Fruit fly (Drosophila melanogaster) whole organism, embryonic: ENCODE measurements around the gene CG13070.
A peak's percentile ranks its signal among the peaks of the same experiment; 100 is the strongest.

Source experiments
- Abd-B ChIP-seq: fragments of 200-800 bp; sonication (Bioruptor generic); optimal IDR thresholded peaks from 2 replicates; lab custom pipeline; 2018; ENCODE audit warnings: missing biosample characterization, mild to moderate bottlenecking, missing genetic modification characterization, moderate library complexity
- Atf6 ChIP-seq: fragments of 200-800 bp; sonication (Bioruptor generic); IDR thresholded peaks from 2 replicates; pipeline ENCODE4 v1.3.6; 2022; ENCODE audit warnings: missing biosample characterization, missing genetic modification characterization
- B-H1 ChIP-seq: fragments of 200-800 bp; sonication (Bioruptor generic); IDR thresholded peaks from 3 replicates; pipeline ENCODE4 v1.3.6; 2022; ENCODE audit warnings: missing biosample characterization, missing genetic modification characterization
- Bdp1 ChIP-seq: fragments of 200-800 bp; sonication (Bioruptor generic); optimal IDR thresholded peaks from 3 replicates; lab custom pipeline; 2016; ENCODE audit warnings: missing biosample characterization, missing genetic modification characterization
- Blimp-1 ChIP-seq: fragments of 200-800 bp; sonication (Bioruptor generic); optimal IDR thresholded peaks from 3 replicates; lab custom pipeline; 2018; ENCODE audit warnings: missing biosample characterization, missing genetic modification characterization, mild to moderate bottlenecking, moderate library complexity, missing genetic modification reagents
- C15 ChIP-seq: fragments of 200-800 bp; sonication (Bioruptor generic); IDR thresholded peaks from 3 replicates; pipeline ENCODE4 v1.3.6; 2022; ENCODE audit warnings: missing biosample characterization, missing genetic modification characterization
- CG11696 ChIP-seq: fragments of 200-800 bp; sonication (Bioruptor generic); IDR thresholded peaks from 2 replicates; pipeline ENCODE4 v1.3.6; 2022; ENCODE audit warnings: missing biosample characterization, missing genetic modification characterization
- CG13287 ChIP-seq: fragments of 200-800 bp; sonication (Bioruptor generic); IDR thresholded peaks from 2 replicates; pipeline ENCODE4 v1.3.6; 2022; ENCODE audit warnings: missing biosample characterization, missing genetic modification characterization; ENCODE audit not compliant: partially characterized antibody
- CG13775 ChIP-seq: fragments of 200-800 bp; sonication (Bioruptor generic); optimal IDR thresholded peaks from 3 replicates; lab custom pipeline; 2017; ENCODE audit warnings: missing biosample characterization, mild to moderate bottlenecking, missing genetic modification characterization
- CG15011 ChIP-seq: fragments of 200-800 bp; sonication (Bioruptor generic); optimal IDR thresholded peaks from 3 replicates; lab custom pipeline; 2018; ENCODE audit warnings: missing biosample characterization, mild to moderate bottlenecking, missing genetic modification characterization
- CG34376 ChIP-seq: fragments of 200-800 bp; sonication (Bioruptor generic); optimal IDR thresholded peaks from 2 replicates; lab custom pipeline; 2018; ENCODE audit warnings: missing biosample characterization, mild to moderate bottlenecking, missing genetic modification characterization
- CG3847 ChIP-seq: fragments of 200-800 bp; sonication (Bioruptor generic); IDR thresholded peaks from 2 replicates; pipeline ENCODE4 v1.3.6; 2022; ENCODE audit warnings: missing biosample characterization, missing genetic modification characterization
- CG42726 ChIP-seq: fragments of 200-800 bp; sonication (Bioruptor generic); IDR thresholded peaks from 2 replicates; pipeline ENCODE4 v1.3.6; 2022; ENCODE audit warnings: missing biosample characterization, missing genetic modification characterization; ENCODE audit not compliant: partially characterized antibody
- CG4424 ChIP-seq: fragments of 200-800 bp; sonication (Bioruptor generic); optimal IDR thresholded peaks from 3 replicates; lab custom pipeline; 2016; ENCODE audit warnings: missing biosample characterization, missing genetic modification characterization
- Dek ChIP-seq: fragments of 200-800 bp; sonication (Bioruptor generic); optimal IDR thresholded peaks from 3 replicates; lab custom pipeline; 2019; ENCODE audit warnings: missing biosample characterization, mild to moderate bottlenecking, missing genetic modification characterization, moderate library complexity
- Gug ChIP-seq: fragments of 200-800 bp; sonication (Bioruptor generic); IDR thresholded peaks from 4 replicates; pipeline ENCODE4 v1.3.6; 2022; ENCODE audit warnings: missing biosample characterization, missing genetic modification characterization
- HLH54F ChIP-seq: fragments of 200-800 bp; sonication (Bioruptor generic); optimal IDR thresholded peaks from 3 replicates; lab custom pipeline; 2016; ENCODE audit warnings: missing biosample characterization, missing genetic modification characterization
- Hmx ChIP-seq: fragments of 200-800 bp; sonication (Bioruptor generic); optimal IDR thresholded peaks from 2 replicates; lab custom pipeline; 2016; ENCODE audit warnings: missing biosample characterization, missing genetic modification characterization
- Hr39 ChIP-seq: fragments of >200 bp; optimal IDR thresholded peaks from 2 replicates; lab custom pipeline; 2017
- Opbp ChIP-seq: fragments of 200-800 bp; sonication (Bioruptor generic); IDR thresholded peaks from 3 replicates; pipeline ENCODE4 v1.3.6; 2022; ENCODE audit warnings: missing biosample characterization, missing genetic modification characterization; ENCODE audit not compliant: partially characterized antibody
- Rfx ChIP-seq: fragments of 200-800 bp; sonication (Bioruptor generic); IDR thresholded peaks from 2 replicates; pipeline ENCODE4 v1.3.6; 2022; ENCODE audit warnings: missing biosample characterization, missing genetic modification characterization
- Six4 ChIP-seq: fragments of 200-800 bp; sonication (Bioruptor generic); optimal IDR thresholded peaks from 2 replicates; lab custom pipeline; 2016; ENCODE audit warnings: missing biosample characterization, missing genetic modification characterization
- Vsx1 ChIP-seq: fragments of 200-800 bp; sonication (Bioruptor generic); optimal IDR thresholded peaks from 2 replicates; lab custom pipeline; 2017; ENCODE audit warnings: missing biosample characterization, mild to moderate bottlenecking, missing genetic modification characterization, missing genetic modification reagents
- aop ChIP-seq: fragments of 200-800 bp; sonication (Bioruptor generic); IDR thresholded peaks from 2 replicates; pipeline ENCODE4 v1.3.6; 2022; ENCODE audit warnings: missing biosample characterization, missing genetic modification characterization
- chif ChIP-seq, 2 experiments: fragments of 200-800 bp; sonication (Bioruptor generic); optimal IDR thresholded peaks; 3 replicates each; lab custom pipeline; 2016; ENCODE audit warnings: missing biosample characterization in 2 of 2, missing genetic modification characterization in 2 of 2
- croc ChIP-seq: fragments of 200-800 bp; sonication (Bioruptor generic); conservative IDR thresholded peaks from 3 replicates; pipeline ENCODE4 v1.3.6; 2022; ENCODE audit warnings: missing biosample characterization, missing genetic modification characterization
- gem ChIP-seq: fragments of 200-800 bp; sonication (Bioruptor generic); optimal IDR thresholded peaks from 2 replicates; lab custom pipeline; 2019; ENCODE audit warnings: missing biosample characterization, mild to moderate bottlenecking, missing genetic modification characterization, moderate library complexity
- jing ChIP-seq: fragments of 200-800 bp; sonication (Bioruptor generic); optimal IDR thresholded peaks from 2 replicates; lab custom pipeline; 2018; ENCODE audit warnings: missing biosample characterization, mild to moderate bottlenecking, missing genetic modification characterization
- onecut ChIP-seq: fragments of 200-800 bp; sonication (Bioruptor generic); IDR thresholded peaks from 2 replicates; pipeline ENCODE4 v1.3.6; 2022; ENCODE audit warnings: missing biosample characterization, missing genetic modification characterization
- ro ChIP-seq: fragments of 200-800 bp; sonication (Bioruptor generic); IDR thresholded peaks from 2 replicates; pipeline ENCODE4 v1.3.6; 2022; ENCODE audit warnings: missing biosample characterization, missing genetic modification characterization
- salm ChIP-seq: fragments of 200-800 bp; sonication (Bioruptor generic); optimal IDR thresholded peaks from 2 replicates; lab custom pipeline; 2018; ENCODE audit warnings: missing biosample characterization, mild to moderate bottlenecking, missing genetic modification characterization
- sc ChIP-seq, 3 experiments: fragments of >200 bp in 2 of 3; fragments of 200-800 bp in 1 of 3; sonication (Bioruptor generic) in 1 of 3; optimal IDR thresholded peaks; 2 replicates in 2 of 3; 3 replicates in 1 of 3; lab custom pipeline; 2017; ENCODE audit warnings: mild to moderate bottlenecking in 1 of 3, missing biosample characterization in 1 of 3, missing genetic modification characterization in 1 of 3, missing genetic modification reagents in 1 of 3
- sob ChIP-seq: fragments of 200-800 bp; sonication (Bioruptor generic); IDR thresholded peaks from 2 replicates; pipeline ENCODE4 v1.3.6; 2022; ENCODE audit warnings: missing biosample characterization, missing genetic modification characterization
- wek ChIP-seq: fragments of 200-800 bp; sonication (Bioruptor generic); optimal IDR thresholded peaks from 3 replicates; lab custom pipeline; 2018; ENCODE audit warnings: missing biosample characterization, mild to moderate bottlenecking, missing genetic modification characterization, moderate library complexity
- z ChIP-seq: fragments of 200-800 bp; sonication (Bioruptor generic); IDR thresholded peaks from 3 replicates; pipeline ENCODE4 v1.3.6; 2022; ENCODE audit warnings: missing biosample characterization, missing genetic modification characterization

CG13070 gene

DNA sequence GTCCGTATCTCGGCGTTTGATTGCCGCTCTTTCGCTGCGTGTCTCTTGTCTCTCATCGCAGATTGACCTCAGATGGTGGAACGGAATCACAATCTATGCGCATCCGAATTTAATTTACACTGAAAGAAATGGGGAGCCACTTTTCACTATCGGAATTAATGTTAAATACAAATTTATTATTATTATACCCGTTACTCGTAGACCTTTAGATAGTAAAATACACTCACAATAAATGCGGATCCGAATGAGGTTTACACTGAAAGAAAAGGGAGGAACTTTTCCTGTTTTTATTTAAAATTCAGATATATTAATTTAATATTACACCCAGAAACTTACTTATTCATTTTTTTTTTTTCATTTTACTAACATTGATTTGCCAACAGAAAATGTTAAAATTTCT, 25.9 kb downstream of the CG13070 start (continued):
- TF ChIP-seq gem: peak; percentile 65
- TF ChIP-seq Gug (GFP tag; lab: Robert Waterston, UW): 0 out of 4 replicates have a peak, but pooled peaks have one; percentile 13
- TF ChIP-seq Rfx (GFP tag; lab: Robert Waterston, UW): peak; percentile 38; the same call in 1 of the 2 replicates
- TF ChIP-seq CG11696 (GFP tag; lab: Robert Waterston, UW): peak; percentile 44; the same call in 1 of the 2 replicates
- peak; percentile 22 for TF ChIP-seq Blimp-1

DNA sequence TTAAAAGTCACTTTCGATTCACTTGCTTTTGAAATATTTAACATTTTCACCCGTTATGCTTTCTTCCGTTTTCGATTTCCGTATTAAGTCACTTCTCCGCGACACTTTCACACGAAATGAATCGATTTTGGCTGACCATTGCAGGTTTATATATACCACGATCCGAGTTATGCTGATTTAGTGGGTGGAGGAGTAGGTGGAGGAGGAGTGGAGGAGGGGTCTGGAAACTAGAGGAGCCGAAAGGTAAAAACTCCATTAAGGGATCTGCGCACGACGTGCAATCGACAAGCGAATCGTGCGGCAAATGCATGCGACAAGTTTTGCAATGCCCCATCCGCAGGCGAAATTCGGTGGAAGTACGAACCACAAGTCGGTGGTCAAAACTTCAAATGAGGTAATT, 27.7 kb downstream of the CG13070 start, which contains the start of gene CG13045:
Gene CG13045, minus strand, starts transcription at position 101 of the 400 bp plus-strand sequence.
- no peak for TF ChIP-seq aop (GFP tag; lab: Robert Waterston, UW)
- no peak for TF ChIP-seq sob (GFP tag; lab: Robert Waterston, UW)
- 0 out of 3 replicates have a peak, but pooled peaks have one; percentile 11 for TF ChIP-seq C15 (GFP tag; lab: Robert Waterston, UW)
- no peak for TF ChIP-seq sc (optimal IDR thresholded peaks at IDR 0.05; lab: Kevin White, UChicago)
- no peak for TF ChIP-seq sc (GFP tag; optimal IDR thresholded peaks at IDR 0.05; lab: Kevin White, UChicago)

DNA sequence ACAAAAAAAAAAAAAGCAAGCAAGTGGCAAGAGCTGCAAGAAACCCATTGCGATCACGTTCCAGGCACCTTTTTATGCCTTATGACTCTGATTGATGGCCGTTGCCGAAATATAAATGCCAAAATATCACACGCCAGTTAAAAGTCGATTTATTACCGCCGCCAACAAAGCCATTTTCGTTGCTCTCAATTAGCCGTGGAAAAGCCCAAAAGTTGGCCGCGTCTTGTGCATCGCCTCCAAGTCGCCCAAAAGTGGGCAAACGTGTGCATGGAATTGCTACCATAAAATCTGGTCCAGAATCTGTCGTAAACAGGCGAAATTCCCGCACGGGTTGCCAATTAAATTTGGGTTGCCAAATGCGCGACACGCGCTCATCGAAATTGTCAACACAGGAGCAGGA, 28.5 kb downstream of the CG13070 start:
- 0 out of 3 replicates have a peak, but pooled peaks have one; percentile 17 for TF ChIP-seq z (GFP tag; lab: Robert Waterston, UW)
- peak; percentile 10; the same call in 1 of the 2 replicates for TF ChIP-seq CG13287
- no peak for TF ChIP-seq sob (GFP tag; lab: Robert Waterston, UW)
- peak; percentile 11 for TF ChIP-seq Abd-B
- TF ChIP-seq CG34376 (GFP tag; lab: Kevin White, UChicago): no peak
- peak; percentile 49 for TF ChIP-seq Vsx1 (GFP tag; lab: Kevin White, UChicago)
- 0 out of 2 replicates have a peak, but pooled peaks have one; percentile 34 for TF ChIP-seq CG42726

DNA sequence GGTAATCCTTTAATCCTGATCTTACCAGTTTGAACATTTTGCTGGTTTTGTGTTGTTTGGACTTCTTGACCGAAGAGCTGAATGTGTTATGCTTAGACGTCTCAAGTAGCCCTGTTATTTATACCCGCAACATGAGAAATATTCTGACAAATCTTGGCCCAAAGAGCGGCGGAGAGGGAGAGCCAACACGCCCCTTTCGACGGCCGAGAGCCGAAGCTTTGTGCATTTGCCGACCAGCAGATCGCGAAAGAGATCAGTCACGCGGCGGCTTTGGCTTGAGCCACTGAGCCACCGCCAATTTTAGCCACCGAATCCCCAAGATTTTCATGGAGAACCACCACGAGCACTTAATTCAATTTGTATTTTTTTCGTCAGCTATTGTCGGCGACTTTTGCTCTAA, 32.3 kb downstream of the CG13070 start, which contains the start of gene CG4962:
Gene CG4962, minus strand, starts transcription at position 101 of the 400 bp plus-strand sequence.
- no peak for TF ChIP-seq jing (GFP tag; lab: Kevin White, UChicago)
- no peak for TF ChIP-seq CG4424 (GFP tag; lab: Kevin White, UChicago)
- TF ChIP-seq B-H1: no peak

DNA sequence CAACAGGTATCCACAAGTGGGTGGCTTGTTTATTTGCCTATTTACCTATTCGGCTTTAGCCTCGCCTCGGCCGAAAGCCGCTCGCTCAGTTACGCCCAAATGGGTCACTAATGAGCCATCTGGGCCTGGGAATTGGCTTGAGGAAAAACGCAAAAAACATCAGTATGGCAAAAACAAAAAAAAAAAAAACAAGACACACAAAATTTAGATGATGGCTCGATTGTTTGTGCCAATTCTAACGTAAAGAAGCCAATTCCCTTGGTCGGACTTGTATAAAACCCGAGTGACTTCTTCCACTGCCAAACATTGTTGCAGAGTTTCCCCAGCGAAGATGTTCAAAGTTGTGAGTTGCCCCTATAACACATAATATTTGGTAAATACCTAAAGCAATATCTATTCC, 38.0 kb downstream of the CG13070 start, which contains the start of gene CG4982:
Gene CG4982, plus strand, starts transcription at position 301 of the 400 bp plus-strand sequence.
- no peak for TF ChIP-seq salm (tag; lab: Kevin White, UChicago)
- TF ChIP-seq CG13775 (GFP tag; lab: Kevin White, UChicago): no peak
- TF ChIP-seq HLH54F: no peak
- no peak for TF ChIP-seq onecut
- TF ChIP-seq sob (GFP tag; lab: Robert Waterston, UW): no peak
- TF ChIP-seq CG3847 (GFP tag; lab: Robert Waterston, UW): no peak
- TF ChIP-seq croc (GFP tag; lab: Robert Waterston, UW): no peak
- no peak for TF ChIP-seq Bdp1
- TF ChIP-seq Atf6 (GFP tag; lab: Robert Waterston, UW): no peak
- no peak for TF ChIP-seq wek (GFP tag; lab: Kevin White, UChicago)
- no peak for TF ChIP-seq chif (GFP tag; optimal IDR thresholded peaks at IDR 0.05; lab: Kevin White, UChicago)
- TF ChIP-seq ro (GFP tag; lab: Robert Waterston, UW): no peak
- TF ChIP-seq Hmx (GFP tag; lab: Kevin White, UChicago): no peak
- TF ChIP-seq CG15011: no peak
- TF ChIP-seq Six4: no peak
- TF ChIP-seq Dek (tag; lab: Kevin White, UChicago): no peak
- no peak for TF ChIP-seq Hr39 (lab: Kevin White, UChicago)
- no peak for TF ChIP-seq Opbp
- TF ChIP-seq, all 482 proteins: peak for 0
